Worm (Caenorhabditis elegans) whole organism, L1 larva: ENCODE measurements around the gene nhr-273.

Experiments
- ceh-82 ChIP-seq, 3 experiments: fragments of 150-350 bp in 1 of 3; sonication (generic microtip) in 2 of 3; optimal IDR thresholded peaks; 2 replicates each; lab custom pipeline; 2014 to 2017; ENCODE audit warnings: missing biosample characterization in 3 of 3, missing genetic modification characterization in 3 of 3
- egl-27 ChIP-seq, 2 experiments: fragments of 150-350 bp in 1 of 2; sonication (generic microtip); optimal IDR thresholded peaks; 3 replicates each; lab custom pipeline; 2017 to 2018; ENCODE audit warnings: missing biosample characterization in 2 of 2, missing genetic modification characterization in 2 of 2, missing genetic modification reagents in 2 of 2
- fkh-10 ChIP-seq: sonication (generic microtip); optimal IDR thresholded peaks from 2 replicates; lab custom pipeline; 2017; ENCODE audit warnings: missing biosample characterization, missing genetic modification reagents, missing genetic modification characterization
- grh-1 ChIP-seq: fragments of 200-800 bp; sonication (Bioruptor generic); IDR thresholded peaks from 2 replicates; pipeline ENCODE4 v1.3.6; 2022; ENCODE audit warnings: missing genetic modification reagents, missing genetic modification characterization, missing compliant biosample characterization
- lin-15B ChIP-seq: fragments of 150-350 bp; sonication (generic microtip); optimal IDR thresholded peaks from 3 replicates; lab custom pipeline; 2014; ENCODE audit warnings: missing biosample characterization, missing genetic modification characterization
- lin-39 ChIP-seq: fragments of 150-350 bp; optimal IDR thresholded peaks from 2 replicates; lab custom pipeline; 2014; ENCODE audit warnings: missing biosample characterization, missing genetic modification reagents, missing genetic modification characterization
- nhr-11 ChIP-seq: fragments of 150-350 bp; optimal IDR thresholded peaks from 2 replicates; lab custom pipeline; 2014; ENCODE audit warnings: missing biosample characterization, missing genetic modification characterization
- pax-3 ChIP-seq: fragments of 200-800 bp; sonication (Bioruptor generic); optimal IDR thresholded peaks from 2 replicates; lab custom pipeline; 2018; ENCODE audit warnings: mild to moderate bottlenecking, missing genetic modification characterization, moderate library complexity, missing compliant biosample characterization
- snpc-4 ChIP-seq: fragments of 150-350 bp; optimal IDR thresholded peaks from 2 replicates; lab custom pipeline; 2014; ENCODE audit warnings: missing biosample characterization, missing genetic modification characterization
- tbx-2 ChIP-seq: sonication (generic microtip); optimal IDR thresholded peaks from 2 replicates; lab custom pipeline; 2016; ENCODE audit warnings: missing genetic modification characterization, missing compliant biosample characterization
- ztf-11 ChIP-seq, 2 experiments: sonication (generic microtip); optimal IDR thresholded peaks; 2 replicates each; lab custom pipeline; 2016 to 2017; ENCODE audit warnings: missing genetic modification characterization in 2 of 2, missing biosample characterization in 1 of 2, missing compliant biosample characterization in 1 of 2
- ztf-4 ChIP-seq: fragments of 150-350 bp; optimal IDR thresholded peaks from 2 replicates; lab custom pipeline; 2014; ENCODE audit warnings: missing biosample characterization, missing genetic modification characterization

ce11 chrII:4468897-4469459 lies 33.9 kb downstream of the nhr-273 start:
- TF ChIP-seq snpc-4 (tag; lab: Kevin White, UChicago) (no peak), lin-15B (tag; lab: Kevin White, UChicago) (no peak), lin-39 (tag; lab: Kevin White, UChicago) (no peak), ceh-82 (tag; optimal IDR thresholded peaks at IDR 0.05; lab: Kevin White, UChicago) (no peak), ztf-4 (tag; lab: Kevin White, UChicago) (no peak), egl-27 (tag; optimal IDR thresholded peaks at IDR 0.05; lab: Kevin White, UChicago) (no peak), nhr-11 (no peak), pax-3 (tag; lab: Kevin White, UChicago) (no peak), grh-1 (GFP tag; lab: Robert Waterston, UW) (no peak), ztf-11 (tag; optimal IDR thresholded peaks at IDR 0.05; lab: Kevin White, UChicago) (no peak), fkh-10 (GFP tag; lab: Kevin White, UChicago) (no peak), tbx-2 (tag; lab: Kevin White, UChicago) (no peak)
